Worm (Caenorhabditis elegans) whole organism, mixed stage, embryonic: ENCODE data around the gene Y116F11A.3.

Experiments
- M03D4.4 ChIP-seq: sonication (generic microtip); optimal IDR thresholded peaks from 2 replicates; lab custom pipeline; 2017; ENCODE audit warnings: mild to moderate bottlenecking, missing genetic modification characterization, missing compliant biosample characterization
- ceh-83 ChIP-seq: fragments of 200-800 bp; sonication (Bioruptor generic); optimal IDR thresholded peaks from 2 replicates; lab custom pipeline; 2018; ENCODE audit warnings: mild to moderate bottlenecking, missing genetic modification characterization, missing compliant biosample characterization
- drap-1 ChIP-seq: fragments of 200-800 bp; sonication (Bioruptor generic); optimal IDR thresholded peaks from 3 replicates; lab custom pipeline; 2018; ENCODE audit warnings: mild to moderate bottlenecking, missing genetic modification characterization, missing compliant biosample characterization
- lin-32 ChIP-seq: fragments of 200-800 bp; sonication (Bioruptor generic); optimal IDR thresholded peaks from 2 replicates; lab custom pipeline; 2018; ENCODE audit warnings: mild to moderate bottlenecking, missing genetic modification characterization, missing compliant biosample characterization
- lsy-2 ChIP-seq: fragments of 150-350 bp; optimal IDR thresholded peaks from 2 replicates; lab custom pipeline; 2014; ENCODE audit warnings: missing biosample characterization, missing genetic modification characterization
- mep-1 ChIP-seq: fragments of 150-350 bp; optimal IDR thresholded peaks from 2 replicates; lab custom pipeline; 2017; ENCODE audit warnings: missing biosample characterization, missing genetic modification reagents, missing genetic modification characterization, inconsistent platforms
- nhr-12 ChIP-seq: fragments of 150-350 bp; optimal IDR thresholded peaks from 2 replicates; lab custom pipeline; 2014; ENCODE audit warnings: missing biosample characterization, missing genetic modification characterization
- nhr-237 ChIP-seq: fragments of 150-350 bp; optimal IDR thresholded peaks from 2 replicates; lab custom pipeline; 2014; ENCODE audit warnings: missing biosample characterization, missing genetic modification characterization
- nhr-76 ChIP-seq: sonication (generic microtip); optimal IDR thresholded peaks from 2 replicates; lab custom pipeline; 2017; ENCODE audit warnings: missing biosample characterization, missing genetic modification characterization
- pha-4 ChIP-seq: fragments of 150-350 bp; optimal IDR thresholded peaks from 2 replicates; lab custom pipeline; 2018; ENCODE audit warnings: missing biosample characterization, missing genetic modification reagents, missing genetic modification characterization
- snpc-4 ChIP-seq: fragments of 150-350 bp; optimal IDR thresholded peaks from 2 replicates; lab custom pipeline; 2014; ENCODE audit warnings: missing biosample characterization, missing genetic modification characterization
- sptf-1 ChIP-seq: sonication (generic microtip); optimal IDR thresholded peaks from 2 replicates; lab custom pipeline; 2017; ENCODE audit warnings: mild to moderate bottlenecking, missing genetic modification characterization, moderate library complexity, missing compliant biosample characterization
- unc-39 ChIP-seq: fragments of 150-350 bp; optimal IDR thresholded peaks from 2 replicates; lab custom pipeline; 2014; ENCODE audit warnings: missing biosample characterization, missing genetic modification characterization
- unc-62 ChIP-seq: fragments of 150-350 bp; optimal IDR thresholded peaks from 2 replicates; lab custom pipeline; 2014; ENCODE audit warnings: missing biosample characterization, missing genetic modification reagents, missing genetic modification characterization

- TF ChIP-seq M03D4.4 (tag; lab: Kevin White, UChicago) = no peak
- TF ChIP-seq unc-62 (GFP tag; lab: Kevin White, UChicago) = no peak
- TF ChIP-seq snpc-4 (tag; lab: Kevin White, UChicago) = no peak
- TF ChIP-seq ceh-83 (GFP tag; lab: Kevin White, UChicago) = no peak
- TF ChIP-seq unc-39 (tag; lab: Kevin White, UChicago) = no peak
- no peak for TF ChIP-seq nhr-12 (tag; lab: Kevin White, UChicago)
- no peak for TF ChIP-seq lsy-2 (tag; lab: Kevin White, UChicago)
- TF ChIP-seq pha-4 = no peak
- TF ChIP-seq sptf-1 (tag; lab: Kevin White, UChicago) = no peak
- TF ChIP-seq nhr-237 = no peak
- no peak for TF ChIP-seq nhr-76 (tag; lab: Kevin White, UChicago)
- TF ChIP-seq drap-1 (GFP tag; lab: Kevin White, UChicago) = no peak
- no peak for TF ChIP-seq lin-32 (GFP tag; lab: Kevin White, UChicago)
- no peak for TF ChIP-seq mep-1
Measured at ce11 chrV:19756253-19756652, 27.4 kb downstream of the Y116F11A.3 start, which contains the start of gene W04E12.9.
